Fruit fly (Drosophila melanogaster): ENCODE data around the gene CG17917.
A peak's percentile ranks its signal among the peaks of the same experiment; 100 is the strongest.

The CG17917 gene

DNA sequence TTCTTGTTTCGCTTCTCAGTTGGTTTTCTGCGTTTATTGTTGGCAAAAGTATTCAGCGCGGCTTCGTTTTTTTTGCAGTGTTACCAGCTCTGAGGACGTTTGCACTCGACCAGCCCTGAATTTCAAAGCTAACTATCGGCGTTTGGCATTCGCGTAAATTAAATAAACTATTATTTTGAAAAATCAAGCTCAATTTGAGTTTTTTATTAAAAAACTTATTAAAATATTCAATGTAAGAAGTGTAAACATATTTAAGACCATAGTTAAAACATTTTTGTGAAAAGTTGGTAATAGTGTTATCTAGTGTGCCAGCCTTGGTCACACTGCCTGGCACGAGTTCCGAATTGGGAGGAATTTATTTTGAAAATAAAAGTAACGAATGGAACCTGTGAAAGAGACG is 4.0 kb downstream of the CG17917 start, which contains the start of the genes SmD2 and CG18048:
Gene SmD2, minus strand, starts transcription at position 98 of the 400 bp plus-strand sequence.
Gene CG18048, plus strand, starts transcription at position 298 of the 400 bp plus-strand sequence.
- TF ChIP-seq CG16815 (GFP tag; optimal IDR thresholded peaks at IDR 0.05) (no peak), maf-S (GFP tag; optimal IDR thresholded peaks at IDR 0.05) (no peak), CG18476 (GFP tag; optimal IDR thresholded peaks at IDR 0.05) (no peak), CG10147 (GFP tag; optimal IDR thresholded peaks at IDR 0.05) (no peak), CG12659 (GFP tag; optimal IDR thresholded peaks at IDR 0.05) (peak; percentile 47), CG11093 (GFP tag; IDR thresholded peaks at IDR 0.05) (no peak), CG17829 (tag; optimal IDR thresholded peaks at IDR 0.05) (peak; percentile 45), zfh1 (GFP tag; IDR thresholded peaks at IDR 0.05) (no peak), CG13287 (GFP tag; IDR thresholded peaks at IDR 0.05; ENCODE audit: partially characterized antibody) (peak; percentile 85), MTF-1 (GFP tag; optimal IDR thresholded peaks at IDR 0.05; ENCODE audit: borderline replicate concordance) (no peak), CG14014 (GFP tag; IDR thresholded peaks at IDR 0.05) (no peak), slbo (GFP tag; IDR thresholded peaks at IDR 0.05) (0 out of 2 replicates have a peak, but pooled peaks have one; percentile 6), tna (GFP tag; IDR thresholded peaks at IDR 0.05; ENCODE audit: partially characterized antibody) (peak; percentile 43; the same call in 1 of the 2 replicates), CG2120 (GFP tag; optimal IDR thresholded peaks at IDR 0.05) (peak; percentile 14), CG6175 (GFP tag; IDR thresholded peaks at IDR 0.05) (no peak), Chrac-16 (GFP tag; optimal IDR thresholded peaks at IDR 0.05) (peak; percentile 5), cg (GFP tag; optimal IDR thresholded peaks at IDR 0.05) (no peak), al (GFP tag; IDR thresholded peaks at IDR 0.05) (no peak), Bteb2 (GFP tag; optimal IDR thresholded peaks at IDR 0.05) (no peak), Sox102F (GFP tag; optimal IDR thresholded peaks at IDR 0.05) (no peak), cad (GFP tag; optimal IDR thresholded peaks at IDR 0.05) (no peak), Fer1 (GFP tag; optimal IDR thresholded peaks at IDR 0.05) (peak; percentile 9), disco-r (GFP tag; optimal IDR thresholded peaks at IDR 0.05) (no peak), CG5953 (GFP tag; IDR thresholded peaks at IDR 0.05) (no peak), Hr78 (GFP tag; optimal IDR thresholded peaks at IDR 0.05) (no peak), sna (GFP tag; IDR thresholded peaks at IDR 0.05; ENCODE audit: partially characterized antibody) (peak; percentile 72), CG15601 (tag; optimal IDR thresholded peaks at IDR 0.05) (no peak), gem (tag; optimal IDR thresholded peaks at IDR 0.05) (peak; percentile 46), CG2129 (GFP tag; IDR thresholded peaks at IDR 0.05; ENCODE audit: partially characterized antibody) (peak; percentile 54), CG11247 (GFP tag; IDR thresholded peaks at IDR 0.05) (no peak), Dbx (GFP tag; IDR thresholded peaks at IDR 0.05) (0 out of 3 replicates have a peak, but pooled peaks have one; percentile 34), CG4854 (GFP tag; optimal IDR thresholded peaks at IDR 0.05) (peak; percentile 18), CG7357 (GFP tag; IDR thresholded peaks at IDR 0.05) (no peak), row (GFP tag; IDR thresholded peaks at IDR 0.05) (peak; percentile 83), CG11085 (GFP tag; IDR thresholded peaks at IDR 0.05) (no peak), Lhr (GFP tag; optimal IDR thresholded peaks at IDR 0.05) (peak; percentile 57), CG9727 (GFP tag; optimal IDR thresholded peaks at IDR 0.05) (peak; percentile 14), inv (GFP tag; IDR thresholded peaks at IDR 0.05; ENCODE audit: partially characterized antibody) (peak; percentile 75), ab (GFP tag; optimal IDR thresholded peaks at IDR 0.05) (no peak), CG7745 (tag; optimal IDR thresholded peaks at IDR 0.05) (no peak), sd (tag; optimal IDR thresholded peaks at IDR 0.05) (peak; percentile 80), ATbp (GFP tag; optimal IDR thresholded peaks at IDR 0.05) (no peak), CG2712 (tag; optimal IDR thresholded peaks at IDR 0.05) (peak; percentile 54), Usf (GFP tag; optimal IDR thresholded peaks at IDR 0.05) (no peak), CG10565 (GFP tag; optimal IDR thresholded peaks at IDR 0.05) (no peak), Dp (GFP tag; optimal IDR thresholded peaks at IDR 0.05) (peak; percentile 56), CG2678 (tag; optimal IDR thresholded peaks at IDR 0.05) (no peak), CTCF (GFP tag; optimal IDR thresholded peaks at IDR 0.05) (peak; percentile 22), Spps (tag; optimal IDR thresholded peaks at IDR 0.05) (no peak), CG12391 (tag; optimal IDR thresholded peaks at IDR 0.05) (peak; percentile 44), CG33213 (GFP tag; optimal IDR thresholded peaks at IDR 0.05) (peak; percentile 4)
